2 fruit fly cellular contexts compared by ENCODE assay signal in genomic region chrX:10474625-10475024, dm6.
TF ChIP-seq lines count a peak whose summit lies in the region.

Gene nocte (minus strand): TSS chrX:10474675.

TF ChIP-seq in whole organism, adult, 20 proteins besides CTCF, POLR2A, EP300 and RAD21 (continued from another document):
- TF ChIP-seq kay (GFP tag; lab: Kevin White, UChicago; ENCODE audit: borderline replicate concordance): no peak

TF ChIP-seq in whole organism, embryonic, 481 proteins besides CTCF, POLR2A, EP300 and RAD21 (continued from another document and continues in another):
- TF ChIP-seq CG6689 (GFP tag; IDR thresholded peaks at IDR 0.05; lab: Robert Waterston, UW) (0 out of 2 replicates have a peak, but pooled peaks have one; percentile 22), CG2120 (GFP tag; optimal IDR thresholded peaks at IDR 0.05; lab: Kevin White, UChicago) (peak; percentile 16), Mad (GFP tag; optimal IDR thresholded peaks at IDR 0.05; lab: Kevin White, UChicago) (no peak), Scr (GFP tag; IDR thresholded peaks at IDR 0.05; lab: Robert Waterston, UW; ENCODE audit: partially characterized antibody) (peak; percentile 62), dpn (GFP tag; optimal IDR thresholded peaks at IDR 0.05; lab: Kevin White, UChicago) (peak; percentile 5 to 11), CG15514 (GFP tag; optimal IDR thresholded peaks at IDR 0.05; lab: Kevin White, UChicago) (peak; percentile 20), E2f2 (GFP tag; IDR thresholded peaks at IDR 0.05; lab: Robert Waterston, UW) (peak; percentile 31), CG42726 (GFP tag; IDR thresholded peaks at IDR 0.05; lab: Robert Waterston, UW; ENCODE audit: partially characterized antibody) (0 out of 2 replicates have a peak, but pooled peaks have one; percentile 35), CG13287 (GFP tag; IDR thresholded peaks at IDR 0.05; lab: Robert Waterston, UW; ENCODE audit: partially characterized antibody) (peak; percentile 55), CG7357 (GFP tag; IDR thresholded peaks at IDR 0.05; lab: Robert Waterston, UW) (no peak), bbx (GFP tag; IDR thresholded peaks at IDR 0.05; lab: Robert Waterston, UW; ENCODE audit: partially characterized antibody) (no peak), TFAM (GFP tag; optimal IDR thresholded peaks at IDR 0.05; lab: Kevin White, UChicago) (no peak), gt (GFP tag; IDR thresholded peaks at IDR 0.05; lab: Robert Waterston, UW) (0 out of 2 replicates have a peak, but pooled peaks have one; percentile 8), onecut (GFP tag; IDR thresholded peaks at IDR 0.05; lab: Robert Waterston, UW) (no peak; the same call in 1 of the 2 replicates), CG7786 (GFP tag; optimal IDR thresholded peaks at IDR 0.05; lab: Kevin White, UChicago) (no peak), Oli (tag; optimal IDR thresholded peaks at IDR 0.05; lab: Kevin White, UChicago) (no peak), br (optimal IDR thresholded peaks at IDR 0.05; lab: Kevin White, UChicago) (no peak), Hr3 (GFP tag; optimal IDR thresholded peaks at IDR 0.05; lab: Kevin White, UChicago) (peak; percentile 5), unpg (GFP tag; optimal IDR thresholded peaks at IDR 0.05; lab: Kevin White, UChicago) (no peak), CG4282 (GFP tag; optimal IDR thresholded peaks at IDR 0.05; lab: Kevin White, UChicago) (no peak), tin (GFP tag; optimal IDR thresholded peaks at IDR 0.05; lab: Kevin White, UChicago) (peak; percentile 17), CG3163 (GFP tag; optimal IDR thresholded peaks at IDR 0.05; lab: Kevin White, UChicago) (no peak), chinmo (GFP tag; IDR thresholded peaks at IDR 0.05; lab: Robert Waterston, UW; ENCODE audit: partially characterized antibody) (no peak), CG3838 (GFP tag; optimal IDR thresholded peaks at IDR 0.05; lab: Kevin White, UChicago) (no peak), nmo (GFP tag; optimal IDR thresholded peaks at IDR 0.05; lab: Kevin White, UChicago) (peak; percentile 23), usp (GFP tag; optimal IDR thresholded peaks at IDR 0.05; lab: Kevin White, UChicago) (no peak), chm (GFP tag; IDR thresholded peaks at IDR 0.05; lab: Robert Waterston, UW) (no peak), Dll (GFP tag; IDR thresholded peaks at IDR 0.05; lab: Robert Waterston, UW; ENCODE audit: partially characterized antibody) (peak; percentile 71), Bdp1 (GFP tag; optimal IDR thresholded peaks at IDR 0.05; lab: Kevin White, UChicago) (no peak), sens (GFP tag; lab: Kevin White, UChicago) (peak; percentile 85), slp2 (GFP tag; optimal IDR thresholded peaks at IDR 0.05; lab: Kevin White, UChicago) (no peak), Hsf (GFP tag; optimal IDR thresholded peaks at IDR 0.05; lab: Kevin White, UChicago) (peak; percentile 36), CG13624 (GFP tag; optimal IDR thresholded peaks at IDR 0.05; lab: Kevin White, UChicago) (peak; percentile 35), CG1832 (GFP tag; optimal IDR thresholded peaks at IDR 0.05; lab: Kevin White, UChicago) (no peak), unc-4 (GFP tag; IDR thresholded peaks at IDR 0.05; lab: Robert Waterston, UW; ENCODE audit: partially characterized antibody) (peak; percentile 48; the same call in 1 of the 2 replicates), Xbp1 (GFP tag; optimal IDR thresholded peaks at IDR 0.05; lab: Kevin White, UChicago) (peak; percentile 31), BEAF-32 (GFP tag; optimal IDR thresholded peaks at IDR 0.05; lab: Kevin White, UChicago) (peak; percentile 67), CG14860 (GFP tag; IDR thresholded peaks at IDR 0.05; lab: Robert Waterston, UW; ENCODE audit: partially characterized antibody) (peak; percentile 37; the same call in 1 of the 3 replicates), sna (GFP tag; IDR thresholded peaks at IDR 0.05; lab: Robert Waterston, UW; ENCODE audit: partially characterized antibody) (0 out of 2 replicates have a peak, but pooled peaks have one; percentile 25), ap (GFP tag; IDR thresholded peaks at IDR 0.05; lab: Robert Waterston, UW) (no peak), CG11247 (GFP tag; IDR thresholded peaks at IDR 0.05; lab: Robert Waterston, UW) (no peak), ash1 (GFP tag; optimal IDR thresholded peaks at IDR 0.05; lab: Kevin White, UChicago) (no peak), CG18619 (GFP tag; optimal IDR thresholded peaks at IDR 0.05; lab: Kevin White, UChicago) (no peak), CG10959 (GFP tag; IDR thresholded peaks at IDR 0.05; lab: Robert Waterston, UW) (no peak), Bteb2 (GFP tag; optimal IDR thresholded peaks at IDR 0.05; lab: Kevin White, UChicago) (no peak), CG4617 (GFP tag; optimal IDR thresholded peaks at IDR 0.05; lab: Kevin White, UChicago; ENCODE audit: borderline replicate concordance) (peak; percentile 52), ara (GFP tag; IDR thresholded peaks at IDR 0.05; lab: Robert Waterston, UW) (no peak), CG1647 (GFP tag; optimal IDR thresholded peaks at IDR 0.05; lab: Kevin White, UChicago) (no peak), Med (GFP tag; lab: Kevin White, UChicago) (peak; percentile 83), CG14965 (GFP tag; optimal IDR thresholded peaks at IDR 0.05; lab: Kevin White, UChicago; ENCODE audit: borderline replicate concordance) (no peak), CG9437 (GFP tag; optimal IDR thresholded peaks at IDR 0.05; lab: Kevin White, UChicago) (peak; percentile 73), CG14050 (GFP tag; IDR thresholded peaks at IDR 0.05; lab: Robert Waterston, UW) (no peak), CG7372 (GFP tag; IDR thresholded peaks at IDR 0.05; lab: Robert Waterston, UW) (no peak), Meics (GFP tag; optimal IDR thresholded peaks at IDR 0.05; lab: Kevin White, UChicago) (no peak), Dp (GFP tag; optimal IDR thresholded peaks at IDR 0.05; lab: Kevin White, UChicago) (peak; percentile 29), Ets97D (GFP tag; optimal IDR thresholded peaks at IDR 0.05; lab: Kevin White, UChicago) (peak; percentile 47), CG17385 (GFP tag; optimal IDR thresholded peaks at IDR 0.05; lab: Kevin White, UChicago) (no peak), row (GFP tag; IDR thresholded peaks at IDR 0.05; lab: Robert Waterston, UW) (peak; percentile 55), Usf (GFP tag; optimal IDR thresholded peaks at IDR 0.05; lab: Kevin White, UChicago) (no peak), H2.0 (GFP tag; IDR thresholded peaks at IDR 0.05; lab: Robert Waterston, UW) (no peak), CG2129 (GFP tag; IDR thresholded peaks at IDR 0.05; lab: Robert Waterston, UW; ENCODE audit: partially characterized antibody) (0 out of 2 replicates have a peak, but pooled peaks have one; percentile 20), Fer1 (GFP tag; optimal IDR thresholded peaks at IDR 0.05; lab: Kevin White, UChicago) (no peak), run (tag; optimal IDR thresholded peaks at IDR 0.05; lab: Kevin White, UChicago) (no peak), Hey (tag; optimal IDR thresholded peaks at IDR 0.05; lab: Kevin White, UChicago) (no peak), CG2712 (tag; optimal IDR thresholded peaks at IDR 0.05; lab: Kevin White, UChicago) (peak; percentile 98), sim (GFP tag; IDR thresholded peaks at IDR 0.05; lab: Robert Waterston, UW) (no peak), lilli (GFP tag; optimal IDR thresholded peaks at IDR 0.05; lab: Kevin White, UChicago) (peak; percentile 44), sc (optimal IDR thresholded peaks at IDR 0.05; lab: Kevin White, UChicago) (no peak), sc (GFP tag; optimal IDR thresholded peaks at IDR 0.05; lab: Kevin White, UChicago) (no peak), CG15601 (tag; optimal IDR thresholded peaks at IDR 0.05; lab: Kevin White, UChicago) (no peak), zen2 (GFP tag; IDR thresholded peaks at IDR 0.05; lab: Robert Waterston, UW; ENCODE audit: partially characterized antibody) (no peak), grau (tag; optimal IDR thresholded peaks at IDR 0.05; lab: Kevin White, UChicago) (peak; percentile 6), stwl (tag; optimal IDR thresholded peaks at IDR 0.05; lab: Kevin White, UChicago) (peak; percentile 67), CG1603 (tag; optimal IDR thresholded peaks at IDR 0.05; lab: Kevin White, UChicago) (peak; percentile 54), CG16813 (GFP tag; IDR thresholded peaks at IDR 0.05; lab: Robert Waterston, UW; ENCODE audit: partially characterized antibody) (peak; percentile 67; the same call in 2 of the 3 replicates), dm (GFP tag; optimal IDR thresholded peaks at IDR 0.05; lab: Kevin White, UChicago) (peak; percentile 11), rib (GFP tag; IDR thresholded peaks at IDR 0.05; lab: Robert Waterston, UW) (no peak), CG3847 (GFP tag; IDR thresholded peaks at IDR 0.05; lab: Robert Waterston, UW) (peak; percentile 57), CG6854 (GFP tag; optimal IDR thresholded peaks at IDR 0.05; lab: Kevin White, UChicago) (no peak), zen (tag; optimal IDR thresholded peaks at IDR 0.05; lab: Kevin White, UChicago) (peak; percentile 12), CG1529 (GFP tag; optimal IDR thresholded peaks at IDR 0.05; lab: Kevin White, UChicago) (no peak), CG17829 (tag; optimal IDR thresholded peaks at IDR 0.05; lab: Kevin White, UChicago) (peak; percentile 30), Nf-YB (GFP tag; optimal IDR thresholded peaks at IDR 0.05; lab: Kevin White, UChicago) (no peak), gfzf (GFP tag; optimal IDR thresholded peaks at IDR 0.05; lab: Kevin White, UChicago) (peak; percentile 0), Drgx (GFP tag; IDR thresholded peaks at IDR 0.05; lab: Robert Waterston, UW) (no peak), Dip3 (GFP tag; optimal IDR thresholded peaks at IDR 0.05; lab: Kevin White, UChicago) (peak; percentile 1), BtbVII (GFP tag; optimal IDR thresholded peaks at IDR 0.05; lab: Kevin White, UChicago) (no peak), slbo (GFP tag; IDR thresholded peaks at IDR 0.05; lab: Robert Waterston, UW) (peak; percentile 58), YL-1 (GFP tag; optimal IDR thresholded peaks at IDR 0.05; lab: Kevin White, UChicago) (peak; percentile 41), CkIIα-i1 (GFP tag; IDR thresholded peaks at IDR 0.05; lab: Robert Waterston, UW) (no peak), sd (tag; optimal IDR thresholded peaks at IDR 0.05; lab: Kevin White, UChicago) (peak; percentile 24), CG8924 (tag; optimal IDR thresholded peaks at IDR 0.05; lab: Kevin White, UChicago) (peak; percentile 10), Sin3A (optimal IDR thresholded peaks at IDR 0.05; lab: Kevin White, UChicago) (peak; percentile 53), CG14710 (tag; optimal IDR thresholded peaks at IDR 0.05; lab: Kevin White, UChicago) (peak; percentile 30), amos (GFP tag; IDR thresholded peaks at IDR 0.05; lab: Robert Waterston, UW; ENCODE audit: partially characterized antibody) (peak; percentile 36; the same call in 1 of the 2 replicates), CG10274 (GFP tag; optimal IDR thresholded peaks at IDR 0.05; lab: Kevin White, UChicago) (no peak), HLHmδ (GFP tag; optimal IDR thresholded peaks at IDR 0.05; lab: Kevin White, UChicago) (no peak), CG6683 (GFP tag; optimal IDR thresholded peaks at IDR 0.05; lab: Kevin White, UChicago) (no peak), CG11456 (GFP tag; IDR thresholded peaks at IDR 0.05; lab: Robert Waterston, UW) (no peak; the same call in 2 of the 3 replicates), ssp (GFP tag; IDR thresholded peaks at IDR 0.05; lab: Robert Waterston, UW) (no peak), hb (GFP tag; IDR thresholded peaks at IDR 0.05; lab: Robert Waterston, UW; ENCODE audit: partially characterized antibody) (0 out of 3 replicates have a peak, but pooled peaks have one; percentile 37), gro (GFP tag; optimal IDR thresholded peaks at IDR 0.05; lab: Kevin White, UChicago) (peak; percentile 36), CHES-1-like (GFP tag; optimal IDR thresholded peaks at IDR 0.05; lab: Kevin White, UChicago) (no peak), CG9797 (GFP tag; optimal IDR thresholded peaks at IDR 0.05; lab: Kevin White, UChicago) (peak; percentile 27), lmd (GFP tag; IDR thresholded peaks at IDR 0.05; lab: Robert Waterston, UW) (no peak), CG2116 (GFP tag; optimal IDR thresholded peaks at IDR 0.05; lab: Kevin White, UChicago) (peak; percentile 88), Spps (tag; optimal IDR thresholded peaks at IDR 0.05; lab: Kevin White, UChicago) (no peak), CG3995 (GFP tag; optimal IDR thresholded peaks at IDR 0.05; lab: Kevin White, UChicago) (no peak), nom (GFP tag; optimal IDR thresholded peaks at IDR 0.05; lab: Kevin White, UChicago) (no peak), MBD-R2 (GFP tag; IDR thresholded peaks at IDR 0.05; lab: Robert Waterston, UW) (peak; percentile 62), CG7556 (GFP tag; optimal IDR thresholded peaks at IDR 0.05; lab: Kevin White, UChicago) (no peak), sima (GFP tag; optimal IDR thresholded peaks at IDR 0.05; lab: Kevin White, UChicago) (no peak), Opbp (GFP tag; IDR thresholded peaks at IDR 0.05; lab: Robert Waterston, UW; ENCODE audit: partially characterized antibody) (peak; percentile 29; the same call in 1 of the 3 replicates), B-H2 (GFP tag; optimal IDR thresholded peaks at IDR 0.05; lab: Kevin White, UChicago) (no peak), Sry-β (GFP tag; optimal IDR thresholded peaks at IDR 0.05; lab: Kevin White, UChicago) (no peak), fu2 (GFP tag; optimal IDR thresholded peaks at IDR 0.05; lab: Kevin White, UChicago) (no peak), CG13894 (tag; optimal IDR thresholded peaks at IDR 0.05; lab: Kevin White, UChicago) (no peak), eyg (GFP tag; optimal IDR thresholded peaks at IDR 0.05; lab: Kevin White, UChicago) (no peak), exex (tag; optimal IDR thresholded peaks at IDR 0.05; lab: Kevin White, UChicago) (no peak), Deaf1 (tag; optimal IDR thresholded peaks at IDR 0.05; lab: Kevin White, UChicago) (no peak), Antp (GFP tag; optimal IDR thresholded peaks at IDR 0.05; lab: Kevin White, UChicago) (peak; percentile 23), CG12391 (tag; optimal IDR thresholded peaks at IDR 0.05; lab: Kevin White, UChicago) (peak; percentile 20), CG1024 (GFP tag; IDR thresholded peaks at IDR 0.05; lab: Robert Waterston, UW) (no peak), CG8944 (GFP tag; optimal IDR thresholded peaks at IDR 0.05; lab: Kevin White, UChicago) (no peak), Elba2 (GFP tag; optimal IDR thresholded peaks at IDR 0.05; lab: Kevin White, UChicago) (peak; percentile 62), btn (GFP tag; optimal IDR thresholded peaks at IDR 0.05; lab: Kevin White, UChicago) (no peak), ERR (GFP tag; optimal IDR thresholded peaks at IDR 0.05; lab: Kevin White, UChicago) (no peak), chif (GFP tag; optimal IDR thresholded peaks at IDR 0.05; lab: Kevin White, UChicago) (peak in 1 of 2 experiments; percentile 12), Asciz (GFP tag; optimal IDR thresholded peaks at IDR 0.05; lab: Kevin White, UChicago) (no peak)
